Worm (Caenorhabditis elegans) whole organism, midembryonic: ENCODE results near the gene Y50D7A.13.

Experiments
- T22C8.4 ChIP-seq: fragments of 200-800 bp; sonication (Bioruptor generic); IDR thresholded peaks from 2 replicates; pipeline ENCODE4 v1.3.6; 2022; ENCODE audit warnings: missing genetic modification characterization, missing compliant biosample characterization
- cog-1 ChIP-seq: sonication (generic microtip); optimal IDR thresholded peaks from 2 replicates; lab custom pipeline; 2016; ENCODE audit warnings: missing genetic modification characterization, missing compliant biosample characterization
- flt-1 ChIP-seq: fragments of 200-800 bp; sonication (Bioruptor generic); IDR thresholded peaks from 2 replicates; pipeline ENCODE4 v1.3.6; 2022; ENCODE audit warnings: missing genetic modification characterization, missing compliant biosample characterization
- klf-2 ChIP-seq: fragments of 200-800 bp; sonication (Bioruptor generic); conservative IDR thresholded peaks from 2 replicates; pipeline ENCODE4 v1.3.6; 2022; ENCODE audit warnings: missing genetic modification reagents, missing genetic modification characterization, missing compliant biosample characterization
- tab-1 ChIP-seq: fragments of 200-800 bp; sonication (Bioruptor generic); IDR thresholded peaks from 2 replicates; pipeline ENCODE4 v1.3.6; 2022; ENCODE audit warnings: missing genetic modification characterization, missing compliant biosample characterization
- ztf-23 ChIP-seq: fragments of 200-800 bp; sonication (Bioruptor generic); IDR thresholded peaks from 2 replicates; pipeline ENCODE4 v1.3.6; 2022; ENCODE audit warnings: missing genetic modification reagents, missing genetic modification characterization, missing compliant biosample characterization
- ztf-29 ChIP-seq: fragments of 200-800 bp; sonication (Bioruptor generic); IDR thresholded peaks from 2 replicates; pipeline ENCODE4 v1.3.6; 2022; ENCODE audit warnings: missing genetic modification reagents, missing genetic modification characterization, missing compliant biosample characterization

- no peak for TF ChIP-seq T22C8.4 (GFP tag; lab: Robert Waterston, UW)
- no peak for TF ChIP-seq ztf-29 (GFP tag; lab: Robert Waterston, UW)
- no peak for TF ChIP-seq tab-1 (GFP tag; lab: Robert Waterston, UW)
- no peak for TF ChIP-seq flt-1 (GFP tag; lab: Robert Waterston, UW)
- TF ChIP-seq cog-1 (tag; lab: Kevin White, UChicago): no peak
- TF ChIP-seq klf-2: no peak
- TF ChIP-seq ztf-23: no peak
These were observed 4.8 kb upstream of the Y50D7A.13 start for ce11 chrIII:299220-299619.
